Worm (Caenorhabditis elegans): ENCODE results near the gene ZC412.10.

- TF ChIP-seq ztf-23 (GFP tag; IDR thresholded peaks at IDR 0.05) (no peak), klf-2 (GFP tag; conservative IDR thresholded peaks at IDR 0.05) (no peak), flt-1 (GFP tag; IDR thresholded peaks at IDR 0.05) (no peak), T22C8.4 (GFP tag; IDR thresholded peaks at IDR 0.05) (no peak), ztf-29 (GFP tag; IDR thresholded peaks at IDR 0.05) (no peak), med-1 (GFP tag; optimal IDR thresholded peaks at IDR 0.05; ENCODE audit: insufficient read depth) (no peak), ref-1 (GFP tag; conservative IDR thresholded peaks at IDR 0.05) (no peak), tab-1 (GFP tag; IDR thresholded peaks at IDR 0.05) (no peak)
These were observed 22.9 kb upstream of the ZC412.10 start, which contains the start of gene H12D21.10 for ce11 chrV:14899545-14899944.
